Fruit fly (Drosophila melanogaster) whole organism, wandering third instar larva: ENCODE results near the gene Rilpl.

Experiments used
- Abd-B ChIP-seq: fragments of >200 bp; optimal IDR thresholded peaks from 2 replicates; lab custom pipeline; 2017; ENCODE audit warnings: missing biosample characterization, missing genetic modification characterization
- CG32264 ChIP-seq: fragments of 200-800 bp; sonication (Bioruptor generic); optimal IDR thresholded peaks from 2 replicates; lab custom pipeline; 2016; ENCODE audit warnings: missing biosample characterization, missing genetic modification characterization
- CG9705 ChIP-seq: fragments of 200-800 bp; sonication (Bioruptor generic); optimal IDR thresholded peaks from 2 replicates; lab custom pipeline; 2018; ENCODE audit warnings: missing biosample characterization, mild to moderate bottlenecking, missing genetic modification characterization
- CrebA ChIP-seq: fragments of 200-800 bp; sonication (Bioruptor generic); optimal IDR thresholded peaks from 2 replicates; lab custom pipeline; 2016; ENCODE audit warnings: missing biosample characterization, mild to moderate bottlenecking, missing genetic modification characterization, borderline replicate concordance
- Dfd ChIP-seq: fragments of >200 bp; optimal IDR thresholded peaks from 2 replicates; lab custom pipeline; 2017; ENCODE audit warnings: missing biosample characterization, missing genetic modification characterization
- Dif ChIP-seq: fragments of 200-275, 200-300 bp; sonication (Bioruptor generic); optimal IDR thresholded peaks from 2 replicates; lab custom pipeline; 2018; ENCODE audit warnings: missing biosample characterization, missing genetic modification characterization; ENCODE audit not compliant: partially characterized antibody
- GATAd ChIP-seq: sonication (Bioruptor generic); optimal IDR thresholded peaks from 2 replicates; lab custom pipeline; 2016; ENCODE audit warnings: missing biosample characterization, missing genetic modification characterization
- HLH106 ChIP-seq: fragments of 200-800 bp; optimal IDR thresholded peaks from 3 replicates; lab custom pipeline; 2019; ENCODE audit warnings: missing biosample characterization, mild to moderate bottlenecking, missing genetic modification characterization, moderate library complexity
- Hnf4 ChIP-seq: fragments of 200-800 bp; sonication (Bioruptor generic); optimal IDR thresholded peaks from 2 replicates; lab custom pipeline; 2016; ENCODE audit warnings: missing biosample characterization, mild to moderate bottlenecking, missing genetic modification characterization
- Hr78 ChIP-seq: fragments of >200 bp; optimal IDR thresholded peaks from 2 replicates; lab custom pipeline; 2017; ENCODE audit warnings: missing biosample characterization, missing genetic modification characterization
- Hr83 ChIP-seq: fragments of 200-300 bp; sonication (Bioruptor generic); optimal IDR thresholded peaks from 2 replicates; lab custom pipeline; 2016; ENCODE audit warnings: missing biosample characterization, mild to moderate bottlenecking, missing genetic modification characterization, moderate library complexity; ENCODE audit not compliant: poor library complexity, severe bottlenecking
- Jra ChIP-seq: sonication (Bioruptor generic); optimal IDR thresholded peaks from 2 replicates; lab custom pipeline; 2016; ENCODE audit warnings: missing biosample characterization, missing genetic modification characterization
- Mio ChIP-seq: sonication (Bioruptor generic); optimal IDR thresholded peaks from 2 replicates; lab custom pipeline; 2016; ENCODE audit warnings: missing biosample characterization, missing genetic modification characterization
- Myc ChIP-seq: fragments of >200 bp; optimal IDR thresholded peaks from 2 replicates; lab custom pipeline; 2017
- N ChIP-seq: fragments of >200 bp; optimal IDR thresholded peaks from 2 replicates; lab custom pipeline; 2018; ENCODE audit warnings: missing biosample characterization, missing external identifiers, missing genetic modification characterization
- OdsH ChIP-seq: fragments of 200-800 bp; sonication (Bioruptor generic); optimal IDR thresholded peaks from 2 replicates; lab custom pipeline; 2016; ENCODE audit warnings: missing biosample characterization, mild to moderate bottlenecking, missing genetic modification characterization
- Rel ChIP-seq, 2 experiments: fragments of 200-800 bp; sonication (Bioruptor generic) in 1 of 2; optimal IDR thresholded peaks; 2 replicates in 1 of 2; 3 replicates in 1 of 2; lab custom pipeline; 2016 to 2019; ENCODE audit warnings: mild to moderate bottlenecking in 2 of 2, missing biosample characterization in 2 of 2, missing genetic modification characterization in 2 of 2, moderate library complexity in 1 of 2
- Sp1 ChIP-seq: fragments of 200-800 bp; sonication (Bioruptor generic); optimal IDR thresholded peaks from 3 replicates; lab custom pipeline; 2019; ENCODE audit warnings: missing biosample characterization, mild to moderate bottlenecking, missing genetic modification characterization, moderate library complexity
- Vsx2 ChIP-seq: fragments of 200-300, 225-300 bp; sonication (Bioruptor generic); optimal IDR thresholded peaks from 2 replicates; lab custom pipeline; 2018; ENCODE audit warnings: missing biosample characterization, missing genetic modification characterization; ENCODE audit not compliant: partially characterized antibody
- br ChIP-seq: fragments of 200-800 bp; sonication (Bioruptor generic); optimal IDR thresholded peaks from 2 replicates; lab custom pipeline; 2016; ENCODE audit warnings: missing biosample characterization, missing genetic modification characterization
- brk ChIP-seq: fragments of 200-800 bp; sonication (Bioruptor generic); optimal IDR thresholded peaks from 2 replicates; lab custom pipeline; 2016; ENCODE audit warnings: missing biosample characterization, mild to moderate bottlenecking, missing genetic modification characterization
- dl ChIP-seq, 2 experiments: fragments of 175-275, 200-275 bp in 1 of 2; fragments of 200-275 bp in 1 of 2; sonication (Bioruptor generic); optimal IDR thresholded peaks; lab custom pipeline; 2018; ENCODE audit warnings: mild to moderate bottlenecking in 2 of 2, missing biosample characterization in 2 of 2, missing genetic modification characterization in 2 of 2, moderate library complexity in 2 of 2; ENCODE audit not compliant: partially characterized antibody in 2 of 2, insufficient read depth in 1 of 2
- dmrt93B ChIP-seq: fragments of 200-800 bp; sonication (Bioruptor generic); optimal IDR thresholded peaks from 2 replicates; lab custom pipeline; 2018; ENCODE audit warnings: missing biosample characterization, mild to moderate bottlenecking, missing genetic modification characterization
- dsf ChIP-seq: sonication (Bioruptor generic); optimal IDR thresholded peaks from 2 replicates; lab custom pipeline; 2016; ENCODE audit warnings: missing biosample characterization, missing genetic modification characterization, borderline replicate concordance
- ey ChIP-seq: fragments of 200-800 bp; sonication (Bioruptor generic); optimal IDR thresholded peaks from 2 replicates; lab custom pipeline; 2016; ENCODE audit warnings: missing biosample characterization, missing genetic modification characterization
- foxo ChIP-seq, 2 experiments: fragments of 200-800 bp; sonication (Bioruptor generic); optimal IDR thresholded peaks; 2 replicates in 1 of 2; 3 replicates in 1 of 2; lab custom pipeline; 2016 to 2017; ENCODE audit warnings: missing biosample characterization in 2 of 2, missing genetic modification characterization in 2 of 2
- fru ChIP-seq: fragments of 200-800 bp; sonication (Bioruptor generic); optimal IDR thresholded peaks from 3 replicates; lab custom pipeline; 2016; ENCODE audit warnings: missing biosample characterization, mild to moderate bottlenecking, missing genetic modification characterization
- h ChIP-seq: fragments of 200-800 bp; sonication (Bioruptor generic); optimal IDR thresholded peaks from 3 replicates; lab custom pipeline; 2016; ENCODE audit warnings: missing biosample characterization, mild to moderate bottlenecking, missing genetic modification characterization
- jim ChIP-seq: fragments of 175-275, 200-325 bp; sonication (Bioruptor generic); optimal IDR thresholded peaks from 2 replicates; lab custom pipeline; 2016; ENCODE audit warnings: missing biosample characterization, mild to moderate bottlenecking, missing genetic modification characterization
- lola ChIP-seq: fragments of >200 bp; optimal IDR thresholded peaks from 2 replicates; lab custom pipeline; 2017; ENCODE audit warnings: missing biosample characterization, missing genetic modification characterization
- pan ChIP-seq: fragments of >200 bp; optimal IDR thresholded peaks from 2 replicates; lab custom pipeline; 2017
- psq ChIP-seq: fragments of 200-800 bp; sonication (Bioruptor generic); optimal IDR thresholded peaks from 3 replicates; lab custom pipeline; 2017; ENCODE audit warnings: missing biosample characterization, mild to moderate bottlenecking, missing genetic modification characterization, moderate library complexity
- rgr ChIP-seq: fragments of 200-800 bp; sonication (Bioruptor generic); optimal IDR thresholded peaks from 3 replicates; lab custom pipeline; 2016; ENCODE audit warnings: missing biosample characterization, mild to moderate bottlenecking, missing genetic modification characterization
- sage ChIP-seq: fragments of 200-800 bp; sonication (Bioruptor generic); optimal IDR thresholded peaks from 2 replicates; lab custom pipeline; 2016; ENCODE audit warnings: missing biosample characterization, mild to moderate bottlenecking, missing genetic modification characterization
- sv ChIP-seq: fragments of 200-800 bp; sonication (Bioruptor generic); optimal IDR thresholded peaks from 3 replicates; lab custom pipeline; 2016; ENCODE audit warnings: missing biosample characterization, missing genetic modification characterization
- tai ChIP-seq: sonication (Bioruptor generic); optimal IDR thresholded peaks from 2 replicates; lab custom pipeline; 2016; ENCODE audit warnings: missing biosample characterization, missing genetic modification characterization
- usp ChIP-seq: fragments of >200 bp; optimal IDR thresholded peaks from 2 replicates; lab custom pipeline; 2017; ENCODE audit warnings: missing biosample characterization, missing genetic modification characterization
- woc ChIP-seq: sonication (Bioruptor generic); optimal IDR thresholded peaks from 2 replicates; lab custom pipeline; 2016; ENCODE audit warnings: missing biosample characterization, mild to moderate bottlenecking, missing genetic modification characterization

Gene Rilpl

dm6 chrX:1398455-1399055, 5.7 kb downstream of the Rilpl start:
- TF ChIP-seq Vsx2 (GFP tag; lab: Kevin White, UChicago) (peak; percentile 26), Jra (GFP tag; lab: Kevin White, UChicago) (peak; percentile 18), N (GFP tag; lab: Kevin White, UChicago) (no peak), h (GFP tag; lab: Kevin White, UChicago) (peak; percentile 83), lola (GFP tag; lab: Kevin White, UChicago) (no peak), foxo (GFP tag; optimal IDR thresholded peaks at IDR 0.05; lab: Kevin White, UChicago) (peak in 1 of 2 experiments; percentile 83), Mio (GFP tag; lab: Kevin White, UChicago) (no peak), pan (lab: Kevin White, UChicago) (no peak), Dfd (GFP tag; lab: Kevin White, UChicago) (no peak), Dif (no peak), Hr83 (no peak), CrebA (GFP tag; lab: Kevin White, UChicago) (no peak), Abd-B (no peak), psq (GFP tag; lab: Kevin White, UChicago) (peak; percentile 74), br (GFP tag; lab: Kevin White, UChicago) (peak; percentile 85), Myc (lab: Kevin White, UChicago) (no peak), sage (GFP tag; lab: Kevin White, UChicago) (peak; percentile 44), Rel (GFP tag; optimal IDR thresholded peaks at IDR 0.05; lab: Kevin White, UChicago) (no peak), Rel (tag; optimal IDR thresholded peaks at IDR 0.05; lab: Kevin White, UChicago) (peak; percentile 83), OdsH (peak; percentile 72), CG32264 (GFP tag; lab: Kevin White, UChicago) (peak; percentile 55), dsf (GFP tag; lab: Kevin White, UChicago) (no peak), tai (GFP tag; lab: Kevin White, UChicago) (no peak), jim (no peak), ey (GFP tag; lab: Kevin White, UChicago) (peak; percentile 83), rgr (GFP tag; lab: Kevin White, UChicago) (peak; percentile 62), woc (peak; percentile 98), Sp1 (GFP tag; lab: Kevin White, UChicago) (peak; percentile 62), CG9705 (GFP tag; lab: Kevin White, UChicago) (peak; percentile 69), Hr78 (GFP tag; lab: Kevin White, UChicago) (no peak), sv (GFP tag; lab: Kevin White, UChicago) (peak; percentile 31), HLH106 (tag; lab: Kevin White, UChicago) (peak; percentile 83), brk (GFP tag; lab: Kevin White, UChicago) (no peak), usp (GFP tag; lab: Kevin White, UChicago) (no peak), Hnf4 (GFP tag; lab: Kevin White, UChicago) (no peak), GATAd (no peak), dl (GFP tag; optimal IDR thresholded peaks at IDR 0.05; lab: Kevin White, UChicago; ENCODE audit: insufficient read depth in 1 of 2, partially characterized antibody in 2 of 2) (no peak), dmrt93B (GFP tag; lab: Kevin White, UChicago) (peak; percentile 79), fru (GFP tag; lab: Kevin White, UChicago) (peak; percentile 86)

dm6 chrX:1399056-1400003, 6.5 kb downstream of the Rilpl start:
- TF ChIP-seq Jra (GFP tag; lab: Kevin White, UChicago): peak; percentile 30
- peak; percentile 80 for TF ChIP-seq woc
- TF ChIP-seq h (GFP tag; lab: Kevin White, UChicago): peak; percentile 17
- TF ChIP-seq HLH106 (tag; lab: Kevin White, UChicago): no peak
- TF ChIP-seq OdsH: no peak
- no peak for TF ChIP-seq sv (GFP tag; lab: Kevin White, UChicago)
- TF ChIP-seq lola (GFP tag; lab: Kevin White, UChicago): no peak
- peak; percentile 12 for TF ChIP-seq Sp1 (GFP tag; lab: Kevin White, UChicago)
- peak; percentile 70 for TF ChIP-seq Vsx2 (GFP tag; lab: Kevin White, UChicago)
- TF ChIP-seq tai (GFP tag; lab: Kevin White, UChicago): no peak
- no peak for TF ChIP-seq jim
- peak; percentile 36 for TF ChIP-seq br (GFP tag; lab: Kevin White, UChicago)
- TF ChIP-seq Rel (GFP tag; optimal IDR thresholded peaks at IDR 0.05; lab: Kevin White, UChicago): no peak
- TF ChIP-seq Rel (tag; optimal IDR thresholded peaks at IDR 0.05; lab: Kevin White, UChicago): peak; percentile 11
- no peak for TF ChIP-seq Hr78 (GFP tag; lab: Kevin White, UChicago)
- no peak for TF ChIP-seq brk (GFP tag; lab: Kevin White, UChicago)
- TF ChIP-seq usp (GFP tag; lab: Kevin White, UChicago): no peak
- TF ChIP-seq Dif: peak; percentile 81
- TF ChIP-seq Myc (lab: Kevin White, UChicago): no peak
- no peak for TF ChIP-seq CrebA (GFP tag; lab: Kevin White, UChicago)
- TF ChIP-seq pan (lab: Kevin White, UChicago): no peak
- no peak for TF ChIP-seq Dfd (GFP tag; lab: Kevin White, UChicago)
- peak; percentile 25 to 82 for TF ChIP-seq dl (GFP tag; optimal IDR thresholded peaks at IDR 0.05; lab: Kevin White, UChicago; ENCODE audit: insufficient read depth in 1 of 2, partially characterized antibody in 2 of 2)
- no peak for TF ChIP-seq Mio (GFP tag; lab: Kevin White, UChicago)
- no peak for TF ChIP-seq N (GFP tag; lab: Kevin White, UChicago)
- no peak for TF ChIP-seq CG32264 (GFP tag; lab: Kevin White, UChicago)
- TF ChIP-seq ey (GFP tag; lab: Kevin White, UChicago): no peak
- peak; percentile 5 for TF ChIP-seq fru (GFP tag; lab: Kevin White, UChicago)
- no peak for TF ChIP-seq Abd-B
- no peak for TF ChIP-seq rgr (GFP tag; lab: Kevin White, UChicago)
- TF ChIP-seq dsf (GFP tag; lab: Kevin White, UChicago): no peak
- no peak for TF ChIP-seq GATAd
- TF ChIP-seq dmrt93B (GFP tag; lab: Kevin White, UChicago): no peak
- no peak for TF ChIP-seq foxo (GFP tag; optimal IDR thresholded peaks at IDR 0.05; lab: Kevin White, UChicago)
- TF ChIP-seq sage (GFP tag; lab: Kevin White, UChicago): no peak
